Fruit fly (Drosophila melanogaster): ENCODE data around the gene CG15534.

DNA sequence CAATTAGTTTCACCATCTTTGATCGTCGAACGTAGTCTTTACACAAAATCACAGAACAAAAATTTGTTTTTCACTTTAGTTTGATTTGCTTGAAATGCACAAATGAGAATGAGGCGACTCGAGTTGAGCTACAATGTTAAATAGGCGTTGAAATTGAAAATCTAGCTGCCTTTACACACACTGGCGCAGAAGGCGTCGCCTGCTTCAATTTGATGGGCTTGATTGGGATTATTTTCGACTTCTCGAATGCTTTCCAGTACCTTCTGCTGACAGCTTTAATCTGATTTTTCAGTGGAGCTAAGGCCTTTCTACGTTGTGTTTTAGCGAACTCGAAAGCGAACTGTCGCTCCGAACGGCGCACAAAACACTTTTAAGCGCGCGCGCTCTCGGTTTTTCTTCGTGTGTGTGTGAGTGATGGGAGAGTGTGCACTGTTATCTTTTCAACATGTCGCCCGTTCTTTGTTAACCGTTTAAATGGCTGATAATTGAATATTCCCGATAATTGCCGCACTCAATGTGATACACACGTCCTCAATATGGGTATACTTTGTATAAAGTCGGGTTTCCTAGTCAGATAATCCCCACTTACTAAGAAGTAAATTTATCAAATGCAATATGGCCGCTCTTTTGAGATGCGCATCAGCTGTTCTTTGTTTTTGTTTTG is 44.2 kb upstream of the CG15534 start, which contains the start of the genes Fer2LCH and Fer1HCH:
- no peak for TF ChIP-seq Sin3A (optimal IDR thresholded peaks at IDR 0.05)
- no peak for TF ChIP-seq psq (optimal IDR thresholded peaks at IDR 0.05)
- TF ChIP-seq h (optimal IDR thresholded peaks at IDR 0.05): no peak

Measured in Kc167 (cell line).